Fruit fly (Drosophila melanogaster): ENCODE measurements around the gene CG14968.

dm6 chr3L:3328771-3329170 is 25.9 kb upstream of the CG14968 start, which contains the start of gene Strip:
- TF ChIP-seq pan (optimal IDR thresholded peaks at IDR 0.05) = no peak
- no peak for TF ChIP-seq CG8478 (optimal IDR thresholded peaks at IDR 0.05)
- TF ChIP-seq psq (optimal IDR thresholded peaks at IDR 0.05) = no peak
